Worm (Caenorhabditis elegans) whole organism, young adult: ENCODE measurements around the gene cyb-1.
A peak's percentile ranks its signal among the peaks of the same experiment; 100 is the strongest.

Experiments
- D2030.7 ChIP-seq: fragments of 200-800 bp; sonication (Bioruptor generic); IDR thresholded peaks from 2 replicates; pipeline ENCODE4 v1.3.6; 2022; ENCODE audit warnings: missing genetic modification reagents, missing genetic modification characterization, missing compliant biosample characterization
- F33H1.4 ChIP-seq: fragments of 200-800 bp; sonication (Bioruptor generic); IDR thresholded peaks from 2 replicates; pipeline ENCODE4 v1.3.6; 2022; ENCODE audit warnings: missing genetic modification reagents, missing genetic modification characterization, missing compliant biosample characterization
- F55B11.4 ChIP-seq: sonication (generic microtip); optimal IDR thresholded peaks from 2 replicates; lab custom pipeline; 2016; ENCODE audit warnings: missing compliant biosample characterization, missing genetic modification characterization, borderline replicate concordance; ENCODE audit not compliant: insufficient read depth
- K12H6.12 ChIP-seq: fragments of 200-800 bp; sonication (Bioruptor generic); optimal IDR thresholded peaks from 2 replicates; lab custom pipeline; 2018; ENCODE audit warnings: mild to moderate bottlenecking, missing genetic modification characterization, missing compliant biosample characterization
- Y67H2A.10 ChIP-seq: fragments of 200-800 bp; sonication (Bioruptor generic); conservative IDR thresholded peaks from 2 replicates; pipeline ENCODE4 v1.3.6; 2022; ENCODE audit warnings: missing genetic modification reagents, missing genetic modification characterization, missing compliant biosample characterization
- Y79H2A.3 ChIP-seq: fragments of 200-800 bp; sonication (Bioruptor generic); conservative IDR thresholded peaks from 2 replicates; pipeline ENCODE4 v1.3.6; 2022; ENCODE audit warnings: missing genetic modification reagents, missing genetic modification characterization, missing compliant biosample characterization
- ZK185.1 ChIP-seq: sonication (generic microtip); optimal IDR thresholded peaks from 2 replicates; lab custom pipeline; 2016; ENCODE audit warnings: mild to moderate bottlenecking, missing genetic modification characterization, missing compliant biosample characterization; ENCODE audit not compliant: poor library complexity, severe bottlenecking
- athp-1 ChIP-seq: sonication (generic microtip); optimal IDR thresholded peaks from 2 replicates; lab custom pipeline; 2017; ENCODE audit warnings: mild to moderate bottlenecking, missing genetic modification characterization, missing compliant biosample characterization
- attf-5 ChIP-seq: fragments of 200-800 bp; sonication (Bioruptor generic); optimal IDR thresholded peaks from 2 replicates; lab custom pipeline; 2018; ENCODE audit warnings: mild to moderate bottlenecking, missing genetic modification characterization, missing compliant biosample characterization
- ceh-100 ChIP-seq: fragments of 200-800 bp; sonication (Bioruptor generic); IDR thresholded peaks from 2 replicates; pipeline ENCODE4 v1.3.6; 2022; ENCODE audit warnings: missing genetic modification reagents, missing genetic modification characterization, missing compliant biosample characterization
- ceh-27 ChIP-seq: fragments of 200-800 bp; sonication (Bioruptor generic); optimal IDR thresholded peaks from 2 replicates; lab custom pipeline; 2018; ENCODE audit warnings: mild to moderate bottlenecking, missing genetic modification characterization, moderate library complexity, missing compliant biosample characterization
- ceh-58 ChIP-seq: fragments of 200-800 bp; sonication (Bioruptor generic); IDR thresholded peaks from 2 replicates; pipeline ENCODE4 v1.3.6; 2022; ENCODE audit warnings: missing genetic modification characterization, missing compliant biosample characterization
- dox-1 ChIP-seq: fragments of 200-800 bp; sonication (Bioruptor generic); IDR thresholded peaks from 2 replicates; pipeline ENCODE4 v1.3.6; 2022; ENCODE audit warnings: missing genetic modification reagents, missing genetic modification characterization, missing compliant biosample characterization
- dpl-1 ChIP-seq: fragments of 150-350 bp; optimal IDR thresholded peaks from 2 replicates; lab custom pipeline; 2014; ENCODE audit warnings: missing biosample characterization, missing genetic modification reagents, missing genetic modification characterization
- efl-1 ChIP-seq: fragments of 150-350 bp; optimal IDR thresholded peaks from 2 replicates; lab custom pipeline; 2014; ENCODE audit warnings: missing biosample characterization, missing genetic modification reagents, missing genetic modification characterization
- egl-44 ChIP-seq: fragments of 200-800 bp; sonication (Bioruptor generic); IDR thresholded peaks from 2 replicates; pipeline ENCODE4 v1.3.6; 2022; ENCODE audit warnings: missing genetic modification reagents, missing genetic modification characterization, missing compliant biosample characterization
- ekl-4 ChIP-seq: fragments of 200-800 bp; sonication (Bioruptor generic); IDR thresholded peaks from 2 replicates; pipeline ENCODE4 v1.3.6; 2022; ENCODE audit warnings: missing genetic modification reagents, missing genetic modification characterization, missing compliant biosample characterization
- ets-4 ChIP-seq: fragments of 200-800 bp; sonication (Bioruptor generic); optimal IDR thresholded peaks from 2 replicates; lab custom pipeline; 2018; ENCODE audit warnings: mild to moderate bottlenecking, missing genetic modification characterization, missing compliant biosample characterization
- hmg-1.2 ChIP-seq: fragments of 200-800 bp; sonication (Bioruptor generic); IDR thresholded peaks from 2 replicates; pipeline ENCODE4 v1.3.6; 2022; ENCODE audit warnings: missing genetic modification reagents, missing genetic modification characterization, missing compliant biosample characterization
- hsf-1 ChIP-seq: fragments of 200-800 bp; sonication (Bioruptor generic); IDR thresholded peaks from 2 replicates; pipeline ENCODE4 v1.3.6; 2022; ENCODE audit warnings: missing genetic modification reagents, missing genetic modification characterization, missing compliant biosample characterization
- let-526 ChIP-seq: fragments of 200-800 bp; sonication (Bioruptor generic); IDR thresholded peaks from 2 replicates; pipeline ENCODE4 v1.3.6; 2022; ENCODE audit warnings: missing genetic modification reagents, missing genetic modification characterization, missing compliant biosample characterization
- madf-10 ChIP-seq: sonication (generic microtip); optimal IDR thresholded peaks from 2 replicates; lab custom pipeline; 2016; ENCODE audit warnings: mild to moderate bottlenecking, missing genetic modification characterization, missing compliant biosample characterization
- madf-8 ChIP-seq: fragments of 200-800 bp; sonication (Bioruptor generic); conservative IDR thresholded peaks from 2 replicates; pipeline ENCODE4 v1.3.6; 2022; ENCODE audit warnings: missing genetic modification reagents, missing genetic modification characterization, missing compliant biosample characterization
- mxl-1 ChIP-seq: sonication (generic microtip); optimal IDR thresholded peaks from 2 replicates; lab custom pipeline; 2016; ENCODE audit warnings: missing genetic modification characterization, missing compliant biosample characterization
- nfya-2 ChIP-seq: fragments of 200-800 bp; sonication (Bioruptor generic); IDR thresholded peaks from 2 replicates; pipeline ENCODE4 v1.3.6; 2022; ENCODE audit warnings: missing genetic modification reagents, missing genetic modification characterization, missing compliant biosample characterization
- nhr-179 ChIP-seq: sonication (generic microtip); optimal IDR thresholded peaks from 2 replicates; lab custom pipeline; 2016; ENCODE audit warnings: mild to moderate bottlenecking, missing genetic modification characterization, missing compliant biosample characterization
- nhr-27 ChIP-seq: fragments of 200-800 bp; sonication (Bioruptor generic); optimal IDR thresholded peaks from 2 replicates; lab custom pipeline; 2018; ENCODE audit warnings: mild to moderate bottlenecking, missing genetic modification characterization, moderate library complexity, missing compliant biosample characterization
- pbrm-1 ChIP-seq: fragments of 200-800 bp; sonication (Bioruptor generic); IDR thresholded peaks from 2 replicates; pipeline ENCODE4 v1.3.6; 2022; ENCODE audit warnings: missing genetic modification reagents, missing genetic modification characterization, missing compliant biosample characterization
- rcor-1 ChIP-seq: fragments of 200-800 bp; sonication (Bioruptor generic); IDR thresholded peaks from 2 replicates; pipeline ENCODE4 v1.3.6; 2022; ENCODE audit warnings: missing genetic modification reagents, missing genetic modification characterization, missing compliant biosample characterization
- snpc-4 ChIP-seq, 5 experiments: fragments of 150-350 bp in 1 of 5; sonication (generic microtip) in 4 of 5; optimal IDR thresholded peaks; 2 replicates each; lab custom pipeline; 2014 to 2018; ENCODE audit warnings: missing genetic modification characterization in 5 of 5, missing biosample characterization in 3 of 5, antibody characterized with exemption in 2 of 5, mild to moderate bottlenecking in 2 of 5, missing compliant biosample characterization in 2 of 5, missing genotype in 2 of 5, moderate library complexity in 2 of 5, missing genetic modification reagents in 1 of 5
- somi-1 ChIP-seq: fragments of 200-800 bp; sonication (Bioruptor generic); optimal IDR thresholded peaks from 2 replicates; lab custom pipeline; 2018; ENCODE audit warnings: mild to moderate bottlenecking, missing genetic modification characterization, missing compliant biosample characterization
- tbp1 ChIP-seq: fragments of 200-800 bp; sonication (Bioruptor generic); optimal IDR thresholded peaks from 2 replicates; lab custom pipeline; 2018; ENCODE audit warnings: mild to moderate bottlenecking, missing genetic modification characterization, missing compliant biosample characterization
- tbx-9 ChIP-seq: sonication (generic microtip); optimal IDR thresholded peaks from 2 replicates; lab custom pipeline; 2016; ENCODE audit warnings: borderline replicate concordance, missing genetic modification characterization, inconsistent platforms, missing compliant biosample characterization
- xnd-1 ChIP-seq: sonication (generic microtip); optimal IDR thresholded peaks from 2 replicates; lab custom pipeline; 2016; ENCODE audit warnings: missing genotype, missing genetic modification reagents, missing genetic modification characterization, missing compliant biosample characterization

cyb-1 gene

ce11 chrIV:10697022-10697979, 37.7 kb upstream of the cyb-1 start, which contains the start of gene allo-1 (continued):
- TF ChIP-seq dpl-1 (GFP tag; lab: Kevin White, UChicago), result peak; percentile 36
- TF ChIP-seq madf-10 (tag; lab: Kevin White, UChicago), result peak; percentile 4
- TF ChIP-seq attf-5 (GFP tag; lab: Kevin White, UChicago), result peak; percentile 90
- TF ChIP-seq let-526, result no peak
- peak; percentile 54 for TF ChIP-seq somi-1 (GFP tag; lab: Kevin White, UChicago)
- peak; percentile 44 for TF ChIP-seq tbp1
- no peak for TF ChIP-seq nfya-2
- TF ChIP-seq ZK185.1 (tag; lab: Kevin White, UChicago), result peak; percentile 51
- peak; percentile 100 for TF ChIP-seq hmg-1.2 (GFP tag; lab: Robert Waterston, UW)
- peak; percentile 28; the same call in 1 of the 2 replicates for TF ChIP-seq dox-1
- TF ChIP-seq F33H1.4 (GFP tag; lab: Robert Waterston, UW), result 0 out of 2 replicates have a peak, but pooled peaks have one; percentile 12
- TF ChIP-seq ekl-4, result peak; percentile 42; the same call in 1 of the 2 replicates
- peak; percentile 10 for TF ChIP-seq K12H6.12 (tag; lab: Kevin White, UChicago)
- TF ChIP-seq ceh-27 (GFP tag; lab: Kevin White, UChicago), result peak; percentile 15

- no peak for TF ChIP-seq ets-4 (GFP tag; lab: Kevin White, UChicago)
- no peak for TF ChIP-seq tbx-9 (tag; lab: Kevin White, UChicago)
- TF ChIP-seq tbp1, result no peak
- TF ChIP-seq ceh-58 (GFP tag; lab: Robert Waterston, UW), result 0 out of 2 replicates have a peak, but pooled peaks have one; percentile 49
- no peak for TF ChIP-seq snpc-4 (GFP tag; optimal IDR thresholded peaks at IDR 0.05; lab: Kevin White, UChicago)
- no peak for TF ChIP-seq snpc-4 (tag; optimal IDR thresholded peaks at IDR 0.05; lab: Kevin White, UChicago)
- no peak for TF ChIP-seq hmg-1.2 (GFP tag; lab: Robert Waterston, UW)
- no peak for TF ChIP-seq Y67H2A.10 (GFP tag; lab: Robert Waterston, UW)
- TF ChIP-seq rcor-1, result no peak
- no peak for TF ChIP-seq egl-44
- TF ChIP-seq dox-1, result peak; percentile 11; the same call in 1 of the 2 replicates
- TF ChIP-seq madf-8 (GFP tag; lab: Robert Waterston, UW), result no peak
- no peak for TF ChIP-seq pbrm-1 (GFP tag; lab: Robert Waterston, UW)
These were observed 36.5 kb upstream of the cyb-1 start for ce11 chrIV:10698486-10698885.

- TF ChIP-seq ceh-100 (GFP tag; lab: Robert Waterston, UW), result no peak
- no peak for TF ChIP-seq nhr-179
- no peak for TF ChIP-seq ets-4 (GFP tag; lab: Kevin White, UChicago)
- TF ChIP-seq nhr-27 (tag; lab: Kevin White, UChicago), result no peak
- no peak for TF ChIP-seq F55B11.4 (tag; lab: Kevin White, UChicago)
- TF ChIP-seq efl-1 (GFP tag; lab: Kevin White, UChicago), result no peak
- TF ChIP-seq hsf-1, result no peak
- TF ChIP-seq D2030.7 (GFP tag; lab: Robert Waterston, UW), result no peak
- TF ChIP-seq mxl-1 (tag; lab: Kevin White, UChicago), result no peak
- no peak for TF ChIP-seq xnd-1 (tag; lab: Kevin White, UChicago)
- no peak for TF ChIP-seq Y79H2A.3
- no peak for TF ChIP-seq athp-1 (tag; lab: Kevin White, UChicago)
- TF ChIP-seq, all 124 proteins: peak for 0
These were observed 36.0 kb upstream of the cyb-1 start for ce11 chrIV:10699000-10699399.
